Worm (Caenorhabditis elegans) whole organism, young adult: ENCODE results near the gene F20D1.3.

Experiments
- B0261.1 ChIP-seq: sonication (generic microtip); optimal IDR thresholded peaks from 2 replicates; lab custom pipeline; 2016; ENCODE audit warnings: mild to moderate bottlenecking, missing genetic modification characterization, moderate library complexity, missing compliant biosample characterization
- C06A6.2 ChIP-seq: fragments of 200-800 bp; sonication (Bioruptor generic); conservative IDR thresholded peaks from 2 replicates; pipeline ENCODE4 v1.3.6; 2022; ENCODE audit warnings: missing genetic modification characterization, missing compliant biosample characterization
- C17E4.6 ChIP-seq: fragments of 200-800 bp; sonication (Bioruptor generic); IDR thresholded peaks from 2 replicates; pipeline ENCODE4 v1.3.6; 2022; ENCODE audit warnings: missing genetic modification reagents, missing genetic modification characterization, missing compliant biosample characterization
- F22D6.2 ChIP-seq: sonication (generic microtip); optimal IDR thresholded peaks from 2 replicates; lab custom pipeline; 2016; ENCODE audit warnings: mild to moderate bottlenecking, missing genetic modification characterization, missing compliant biosample characterization
- F33H1.4 ChIP-seq: fragments of 200-800 bp; sonication (Bioruptor generic); IDR thresholded peaks from 2 replicates; pipeline ENCODE4 v1.3.6; 2022; ENCODE audit warnings: missing genetic modification reagents, missing genetic modification characterization, missing compliant biosample characterization
- F39B2.1 ChIP-seq: fragments of 200-800 bp; sonication (Bioruptor generic); IDR thresholded peaks from 2 replicates; pipeline ENCODE4 v1.3.6; 2022; ENCODE audit warnings: missing genetic modification reagents, missing genetic modification characterization, missing compliant biosample characterization
- F57A8.1 ChIP-seq: fragments of 200-800 bp; sonication (Bioruptor generic); optimal IDR thresholded peaks from 2 replicates; lab custom pipeline; 2018; ENCODE audit warnings: mild to moderate bottlenecking, missing genetic modification characterization, moderate library complexity, missing compliant biosample characterization
- Y53F4B.3 ChIP-seq: fragments of 200-800 bp; sonication (Bioruptor generic); IDR thresholded peaks from 2 replicates; pipeline ENCODE4 v1.3.6; 2022; ENCODE audit warnings: missing genetic modification reagents, missing genetic modification characterization, missing compliant biosample characterization
- atf-7 ChIP-seq: sonication (generic microtip); optimal IDR thresholded peaks from 2 replicates; lab custom pipeline; 2017; ENCODE audit warnings: mild to moderate bottlenecking, missing genetic modification characterization, missing compliant biosample characterization
- athp-1 ChIP-seq: sonication (generic microtip); optimal IDR thresholded peaks from 2 replicates; lab custom pipeline; 2017; ENCODE audit warnings: mild to moderate bottlenecking, missing genetic modification characterization, missing compliant biosample characterization
- attf-3 ChIP-seq: fragments of 200-800 bp; sonication (Bioruptor generic); conservative IDR thresholded peaks from 2 replicates; pipeline ENCODE4 v1.3.6; 2022; ENCODE audit warnings: missing genetic modification reagents, missing genetic modification characterization, missing compliant biosample characterization
- bed-2 ChIP-seq: fragments of 200-800 bp; sonication (Bioruptor generic); IDR thresholded peaks from 2 replicates; pipeline ENCODE4 v1.3.6; 2022; ENCODE audit warnings: missing genetic modification reagents, missing genetic modification characterization, missing compliant biosample characterization
- cebp-1 ChIP-seq, 2 experiments: fragments of 200-800 bp in 1 of 2; sonication (Bioruptor generic) in 1 of 2; sonication (generic microtip) in 1 of 2; IDR thresholded peaks in 1 of 2; optimal IDR thresholded peaks in 1 of 2; 2 replicates each; pipeline versions ENCODE4 v1.3.6 to Lab custom; 2017 to 2022; ENCODE audit warnings: missing compliant biosample characterization in 2 of 2, missing genetic modification characterization in 2 of 2, mild to moderate bottlenecking in 1 of 2, missing genetic modification reagents in 1 of 2, moderate library complexity in 1 of 2
- ceh-91 ChIP-seq: fragments of 200-800 bp; sonication (Bioruptor generic); IDR thresholded peaks from 2 replicates; pipeline ENCODE4 v1.3.6; 2022; ENCODE audit warnings: missing genetic modification reagents, missing genetic modification characterization, missing compliant biosample characterization
- chd-7 ChIP-seq: sonication (generic microtip); optimal IDR thresholded peaks from 2 replicates; lab custom pipeline; 2016; ENCODE audit warnings: mild to moderate bottlenecking, missing genetic modification characterization, moderate library complexity, missing compliant biosample characterization
- dox-1 ChIP-seq: fragments of 200-800 bp; sonication (Bioruptor generic); IDR thresholded peaks from 2 replicates; pipeline ENCODE4 v1.3.6; 2022; ENCODE audit warnings: missing genetic modification reagents, missing genetic modification characterization, missing compliant biosample characterization
- efl-1 ChIP-seq: fragments of 150-350 bp; optimal IDR thresholded peaks from 2 replicates; lab custom pipeline; 2014; ENCODE audit warnings: missing biosample characterization, missing genetic modification reagents, missing genetic modification characterization
- him-1 ChIP-seq: sonication (generic microtip); optimal IDR thresholded peaks from 2 replicates; lab custom pipeline; 2016; ENCODE audit warnings: missing genotype, missing genetic modification reagents, missing genetic modification characterization, missing compliant biosample characterization
- hmg-1.2 ChIP-seq: fragments of 200-800 bp; sonication (Bioruptor generic); IDR thresholded peaks from 2 replicates; pipeline ENCODE4 v1.3.6; 2022; ENCODE audit warnings: missing genetic modification reagents, missing genetic modification characterization, missing compliant biosample characterization
- hmg-20 ChIP-seq: fragments of 200-800 bp; sonication (Bioruptor generic); IDR thresholded peaks from 2 replicates; pipeline ENCODE4 v1.3.6; 2022; ENCODE audit warnings: missing genetic modification reagents, missing genetic modification characterization, missing compliant biosample characterization
- let-607 ChIP-seq, 2 experiments: fragments of 200-800 bp in 1 of 2; sonication (Bioruptor generic) in 1 of 2; sonication (generic microtip) in 1 of 2; optimal IDR thresholded peaks; 2 replicates each; lab custom pipeline; 2016 to 2018; ENCODE audit warnings: mild to moderate bottlenecking in 2 of 2, missing compliant biosample characterization in 2 of 2, missing genetic modification characterization in 2 of 2, moderate library complexity in 2 of 2, missing genotype in 1 of 2
- lin-35 ChIP-seq, 3 experiments: fragments of 150-350 bp in 2 of 3; sonication (generic microtip) in 1 of 3; optimal IDR thresholded peaks; 2 replicates each; lab custom pipeline; 2014 to 2018; ENCODE audit warnings: missing biosample characterization in 3 of 3, missing genetic modification characterization in 3 of 3, missing genetic modification reagents in 3 of 3
- lin-54 ChIP-seq: fragments of 200-800 bp; sonication (Bioruptor generic); optimal IDR thresholded peaks from 2 replicates; lab custom pipeline; 2018; ENCODE audit warnings: mild to moderate bottlenecking, missing genetic modification characterization, missing compliant biosample characterization
- lir-1 ChIP-seq: fragments of 200-800 bp; sonication (Bioruptor generic); conservative IDR thresholded peaks from 2 replicates; pipeline ENCODE4 v1.3.6; 2022; ENCODE audit warnings: missing genetic modification reagents, missing genetic modification characterization, missing compliant biosample characterization
- mcd-1 ChIP-seq: fragments of 200-800 bp; sonication (Bioruptor generic); IDR thresholded peaks from 2 replicates; pipeline ENCODE4 v1.3.6; 2022; ENCODE audit warnings: missing genetic modification reagents, missing genetic modification characterization, missing compliant biosample characterization
- mes-4 ChIP-seq: sonication (generic microtip); optimal IDR thresholded peaks from 2 replicates; lab custom pipeline; 2016; ENCODE audit warnings: missing genotype, missing genetic modification characterization, missing compliant biosample characterization
- mxl-1 ChIP-seq: sonication (generic microtip); optimal IDR thresholded peaks from 2 replicates; lab custom pipeline; 2016; ENCODE audit warnings: missing genetic modification characterization, missing compliant biosample characterization
- nfyb-1 ChIP-seq: fragments of 200-800 bp; sonication (Bioruptor generic); IDR thresholded peaks from 2 replicates; pipeline ENCODE4 v1.3.6; 2022; ENCODE audit warnings: missing genetic modification reagents, missing genetic modification characterization, missing compliant biosample characterization
- nhr-27 ChIP-seq: fragments of 200-800 bp; sonication (Bioruptor generic); optimal IDR thresholded peaks from 2 replicates; lab custom pipeline; 2018; ENCODE audit warnings: mild to moderate bottlenecking, missing genetic modification characterization, moderate library complexity, missing compliant biosample characterization
- nhr-80 ChIP-seq: sonication (generic microtip); optimal IDR thresholded peaks from 2 replicates; lab custom pipeline; 2016; ENCODE audit warnings: missing genetic modification characterization, missing compliant biosample characterization
- pbrm-1 ChIP-seq: fragments of 200-800 bp; sonication (Bioruptor generic); IDR thresholded peaks from 2 replicates; pipeline ENCODE4 v1.3.6; 2022; ENCODE audit warnings: missing genetic modification reagents, missing genetic modification characterization, missing compliant biosample characterization
- rec-8 ChIP-seq, 2 experiments: sonication (generic microtip); optimal IDR thresholded peaks; 2 replicates each; lab custom pipeline; 2016; ENCODE audit warnings: mild to moderate bottlenecking in 2 of 2, missing genetic modification characterization in 2 of 2, missing genetic modification reagents in 2 of 2, missing genotype in 2 of 2, missing biosample characterization in 1 of 2, missing compliant biosample characterization in 1 of 2, moderate library complexity in 1 of 2
- snpc-4 ChIP-seq, 5 experiments: fragments of 150-350 bp in 1 of 5; sonication (generic microtip) in 4 of 5; optimal IDR thresholded peaks; 2 replicates each; lab custom pipeline; 2014 to 2018; ENCODE audit warnings: missing genetic modification characterization in 5 of 5, missing biosample characterization in 3 of 5, antibody characterized with exemption in 2 of 5, mild to moderate bottlenecking in 2 of 5, missing compliant biosample characterization in 2 of 5, missing genotype in 2 of 5, moderate library complexity in 2 of 5, missing genetic modification reagents in 1 of 5
- ztf-26 ChIP-seq: sonication (generic microtip); optimal IDR thresholded peaks from 2 replicates; lab custom pipeline; 2017; ENCODE audit warnings: missing genetic modification characterization, missing compliant biosample characterization
- ztf-3 ChIP-seq: fragments of 200-800 bp; sonication (Bioruptor generic); optimal IDR thresholded peaks from 2 replicates; lab custom pipeline; 2018; ENCODE audit warnings: mild to moderate bottlenecking, missing genetic modification characterization, missing compliant biosample characterization

F20D1.3 gene

ce11 chrX:14978756-14979155 is 2.8 kb downstream of the F20D1.3 start (continued):
- no peak for TF ChIP-seq F57A8.1
- peak; percentile 30 for TF ChIP-seq ztf-26 (tag; lab: Kevin White, UChicago)
- no peak for TF ChIP-seq chd-7 (tag; lab: Kevin White, UChicago)
- no peak for TF ChIP-seq snpc-4 (GFP tag; optimal IDR thresholded peaks at IDR 0.05; lab: Kevin White, UChicago)
- peak in 1 of 4 experiments; percentile 23 for TF ChIP-seq snpc-4 (tag; optimal IDR thresholded peaks at IDR 0.05; lab: Kevin White, UChicago)
- no peak for TF ChIP-seq lir-1 (GFP tag; lab: Robert Waterston, UW)
- no peak for TF ChIP-seq F33H1.4 (GFP tag; lab: Robert Waterston, UW)
- TF ChIP-seq ztf-3, result no peak
- no peak for TF ChIP-seq F39B2.1 (GFP tag; lab: Robert Waterston, UW)
- TF ChIP-seq nfyb-1 (GFP tag; lab: Robert Waterston, UW), result 0 out of 2 replicates have a peak, but pooled peaks have one; percentile 30
- TF ChIP-seq nhr-27 (tag; lab: Kevin White, UChicago), result no peak
- no peak for TF ChIP-seq rec-8 (tag; optimal IDR thresholded peaks at IDR 0.05; lab: Kevin White, UChicago)
- no peak for TF ChIP-seq mes-4 (tag; lab: Kevin White, UChicago)
- TF ChIP-seq athp-1, result no peak
- TF ChIP-seq hmg-1.2 (GFP tag; lab: Robert Waterston, UW), result peak; percentile 29; the same call in 1 of the 2 replicates
- TF ChIP-seq efl-1 (GFP tag; lab: Kevin White, UChicago), result no peak
- no peak for TF ChIP-seq attf-3 (GFP tag; lab: Robert Waterston, UW)
- no peak for TF ChIP-seq pbrm-1 (GFP tag; lab: Robert Waterston, UW)
- no peak for TF ChIP-seq C06A6.2 (GFP tag; lab: Robert Waterston, UW)
- no peak for TF ChIP-seq mxl-1
- TF ChIP-seq Y53F4B.3, result no peak
- TF ChIP-seq B0261.1, result no peak
- no peak for TF ChIP-seq lin-54 (GFP tag; lab: Kevin White, UChicago)
- no peak for TF ChIP-seq bed-2 (GFP tag; lab: Robert Waterston, UW)
- no peak for TF ChIP-seq him-1
- no peak for TF ChIP-seq hmg-20 (GFP tag; lab: Robert Waterston, UW)
- no peak for TF ChIP-seq F22D6.2

- TF ChIP-seq lin-35 (GFP tag; optimal IDR thresholded peaks at IDR 0.05; lab: Kevin White, UChicago), result no peak
- no peak for TF ChIP-seq ceh-91 (GFP tag; lab: Robert Waterston, UW)
- no peak for TF ChIP-seq atf-7 (tag; lab: Kevin White, UChicago)
- no peak for TF ChIP-seq nfyb-1 (GFP tag; lab: Robert Waterston, UW)
- TF ChIP-seq F22D6.2, result no peak
- TF ChIP-seq C17E4.6 (GFP tag; lab: Robert Waterston, UW), result no peak
- TF ChIP-seq let-607 (tag; optimal IDR thresholded peaks at IDR 0.05; lab: Kevin White, UChicago), result no peak
These were observed 3.5 kb downstream of the F20D1.3 start, which contains the start of gene emre-1 for ce11 chrX:14979388-14979787. Gene emre-1 (plus strand): TSS chrX:14979688.

ce11 chrX:14981620-14982019 is 5.7 kb downstream of the F20D1.3 start:
- TF ChIP-seq nhr-80 (tag; lab: Kevin White, UChicago), result peak; percentile 40
- peak; percentile 54 for TF ChIP-seq dox-1 (GFP tag; lab: Robert Waterston, UW)
- peak; percentile 97 to 98 for TF ChIP-seq let-607 (tag; optimal IDR thresholded peaks at IDR 0.05; lab: Kevin White, UChicago)
- peak; percentile 37; the same call in 1 of the 2 replicates for TF ChIP-seq mcd-1 (GFP tag; lab: Robert Waterston, UW)
- peak; percentile 95 for TF ChIP-seq cebp-1 (GFP tag; IDR thresholded peaks at IDR 0.05; lab: Robert Waterston, UW)
- peak; percentile 90 for TF ChIP-seq cebp-1 (tag; optimal IDR thresholded peaks at IDR 0.05; lab: Kevin White, UChicago)
- TF ChIP-seq, all 124 proteins: peak for 5; not testable (repeated sequence) for 119
